Fruit fly (Drosophila melanogaster) whole organism, embryonic: Measurements from ENCODE around the gene CG32036.
A peak's percentile ranks its signal among the peaks of the same experiment; 100 is the strongest.

Source experiments
- Atf6 ChIP-seq: fragments of 200-800 bp; sonication (Bioruptor generic); IDR thresholded peaks from 2 replicates; pipeline ENCODE4 v1.3.6; 2022; ENCODE audit warnings: missing biosample characterization, missing genetic modification characterization
- CG1024 ChIP-seq: fragments of 200-800 bp; sonication (Bioruptor generic); IDR thresholded peaks from 2 replicates; pipeline ENCODE4 v1.3.6; 2022; ENCODE audit warnings: missing biosample characterization, missing genetic modification characterization
- CG10267 ChIP-seq: fragments of 200-800 bp; sonication (Bioruptor generic); optimal IDR thresholded peaks from 2 replicates; lab custom pipeline; 2018; ENCODE audit warnings: missing biosample characterization, mild to moderate bottlenecking, missing genetic modification characterization, moderate library complexity
- CG10274 ChIP-seq: fragments of 200-800 bp; sonication (Bioruptor generic); optimal IDR thresholded peaks from 3 replicates; lab custom pipeline; 2017; ENCODE audit warnings: missing biosample characterization, mild to moderate bottlenecking, missing genetic modification characterization
- CG11696 ChIP-seq: fragments of 200-800 bp; sonication (Bioruptor generic); IDR thresholded peaks from 2 replicates; pipeline ENCODE4 v1.3.6; 2022; ENCODE audit warnings: missing biosample characterization, missing genetic modification characterization
- CG13775 ChIP-seq: fragments of 200-800 bp; sonication (Bioruptor generic); optimal IDR thresholded peaks from 3 replicates; lab custom pipeline; 2017; ENCODE audit warnings: missing biosample characterization, mild to moderate bottlenecking, missing genetic modification characterization
- CG15601 ChIP-seq: fragments of 200-800 bp; sonication (Bioruptor generic); optimal IDR thresholded peaks from 3 replicates; lab custom pipeline; 2019; ENCODE audit warnings: missing biosample characterization, mild to moderate bottlenecking, missing genetic modification characterization, moderate library complexity
- CG15696 ChIP-seq: fragments of 200-800 bp; sonication (Bioruptor generic); optimal IDR thresholded peaks from 2 replicates; lab custom pipeline; 2019; ENCODE audit warnings: missing biosample characterization, mild to moderate bottlenecking, missing genetic modification characterization, moderate library complexity
- CG16815 ChIP-seq: fragments of 200-800 bp; sonication (Bioruptor generic); optimal IDR thresholded peaks from 3 replicates; lab custom pipeline; 2017; ENCODE audit warnings: missing biosample characterization, mild to moderate bottlenecking, missing genetic modification characterization
- CG1792 ChIP-seq: fragments of 200-800 bp; sonication (Bioruptor generic); optimal IDR thresholded peaks from 2 replicates; lab custom pipeline; 2016; ENCODE audit warnings: missing biosample characterization, missing genetic modification characterization
- CG2875 ChIP-seq: fragments of 200-800 bp; sonication (Bioruptor generic); optimal IDR thresholded peaks from 2 replicates; lab custom pipeline; 2017; ENCODE audit warnings: missing biosample characterization, mild to moderate bottlenecking, missing genetic modification characterization, missing genetic modification reagents
- CG30431 ChIP-seq: fragments of 200-800 bp; sonication (Bioruptor generic); optimal IDR thresholded peaks from 2 replicates; lab custom pipeline; 2017; ENCODE audit warnings: missing biosample characterization, missing genetic modification characterization
- CG31224 ChIP-seq: fragments of 200-800 bp; sonication (Bioruptor generic); IDR thresholded peaks from 2 replicates; pipeline ENCODE4 v1.3.6; 2022; ENCODE audit warnings: missing biosample characterization, missing genetic modification characterization
- CG31388 ChIP-seq: fragments of 200-800 bp; sonication (Bioruptor generic); optimal IDR thresholded peaks from 2 replicates; lab custom pipeline; 2016; ENCODE audit warnings: missing biosample characterization, missing genetic modification characterization
- CG31441 ChIP-seq: fragments of 200-800 bp; sonication (Bioruptor generic); IDR thresholded peaks from 2 replicates; pipeline ENCODE4 v1.3.6; 2022; ENCODE audit warnings: missing biosample characterization, missing genetic modification characterization
- CG3847 ChIP-seq: fragments of 200-800 bp; sonication (Bioruptor generic); IDR thresholded peaks from 2 replicates; pipeline ENCODE4 v1.3.6; 2022; ENCODE audit warnings: missing biosample characterization, missing genetic modification characterization
- CG7556 ChIP-seq: fragments of 200-800 bp; sonication (Bioruptor generic); optimal IDR thresholded peaks from 2 replicates; lab custom pipeline; 2017; ENCODE audit warnings: missing biosample characterization, mild to moderate bottlenecking, missing genetic modification characterization
- CG9876 ChIP-seq: fragments of 200-800 bp; sonication (Bioruptor generic); optimal IDR thresholded peaks from 2 replicates; lab custom pipeline; 2016; ENCODE audit warnings: missing biosample characterization, missing genetic modification characterization
- CoRest ChIP-seq: fragments of 200-800 bp; sonication (Bioruptor generic); optimal IDR thresholded peaks from 3 replicates; lab custom pipeline; 2018; ENCODE audit warnings: missing biosample characterization, mild to moderate bottlenecking, missing genetic modification characterization, moderate library complexity
- D19A ChIP-seq: fragments of 200-800 bp; optimal IDR thresholded peaks from 3 replicates; lab custom pipeline; 2019; ENCODE audit warnings: missing biosample characterization, mild to moderate bottlenecking, missing genetic modification characterization, moderate library complexity
- Drgx ChIP-seq: fragments of 200-800 bp; sonication (Bioruptor generic); IDR thresholded peaks from 2 replicates; pipeline ENCODE4 v1.3.6; 2022; ENCODE audit warnings: missing biosample characterization, missing genetic modification characterization
- HmgD ChIP-seq: fragments of 200-800 bp; sonication (Bioruptor generic); optimal IDR thresholded peaks from 3 replicates; lab custom pipeline; 2016; ENCODE audit warnings: missing biosample characterization, missing genetic modification characterization
- Hr51 ChIP-seq, 2 experiments: fragments of 200-800 bp; sonication (Bioruptor generic); optimal IDR thresholded peaks; 2 replicates in 1 of 2; 3 replicates in 1 of 2; lab custom pipeline; 2016 to 2018; ENCODE audit warnings: missing biosample characterization in 2 of 2, missing genetic modification characterization in 2 of 2, mild to moderate bottlenecking in 1 of 2, moderate library complexity in 1 of 2
- Jarid2 ChIP-seq: fragments of 200-800 bp; sonication (Bioruptor generic); optimal IDR thresholded peaks from 3 replicates; lab custom pipeline; 2017; ENCODE audit warnings: mild to moderate bottlenecking, missing biosample characterization, missing genetic modification reagents, missing genetic modification characterization
- Pdp1 ChIP-seq, 2 experiments: fragments of 200-800 bp; sonication (Bioruptor generic); optimal IDR thresholded peaks; 3 replicates each; lab custom pipeline; 2016; ENCODE audit warnings: missing biosample characterization in 2 of 2, missing genetic modification characterization in 2 of 2, mild to moderate bottlenecking in 1 of 2, moderate library complexity in 1 of 2
- Sin3A ChIP-seq: fragments of >200 bp; optimal IDR thresholded peaks from 2 replicates; lab custom pipeline; 2018
- Usf ChIP-seq: fragments of 200-800 bp; sonication (Bioruptor generic); optimal IDR thresholded peaks from 2 replicates; lab custom pipeline; 2017; ENCODE audit warnings: missing genotype, missing biosample characterization, missing genetic modification characterization
- Vsx1 ChIP-seq: fragments of 200-800 bp; sonication (Bioruptor generic); optimal IDR thresholded peaks from 2 replicates; lab custom pipeline; 2017; ENCODE audit warnings: missing biosample characterization, mild to moderate bottlenecking, missing genetic modification characterization, missing genetic modification reagents
- aop ChIP-seq: fragments of 200-800 bp; sonication (Bioruptor generic); IDR thresholded peaks from 2 replicates; pipeline ENCODE4 v1.3.6; 2022; ENCODE audit warnings: missing biosample characterization, missing genetic modification characterization
- ap ChIP-seq: fragments of 200-800 bp; sonication (Bioruptor generic); IDR thresholded peaks from 2 replicates; pipeline ENCODE4 v1.3.6; 2022; ENCODE audit warnings: missing biosample characterization, missing genetic modification characterization
- bsh ChIP-seq, 2 experiments: fragments of 200-800 bp; sonication (Bioruptor generic); optimal IDR thresholded peaks; 2 replicates each; lab custom pipeline; 2017 to 2018; ENCODE audit warnings: mild to moderate bottlenecking in 2 of 2, missing biosample characterization in 2 of 2, missing genetic modification characterization in 2 of 2, moderate library complexity in 1 of 2
- chinmo ChIP-seq: fragments of 200-800 bp; sonication (Bioruptor generic); IDR thresholded peaks from 4 replicates; pipeline ENCODE4 v1.3.6; 2022; ENCODE audit warnings: missing biosample characterization, missing genetic modification characterization; ENCODE audit not compliant: partially characterized antibody
- crc ChIP-seq: fragments of 200-800 bp; sonication (Bioruptor generic); optimal IDR thresholded peaks from 2 replicates; lab custom pipeline; 2016; ENCODE audit warnings: missing biosample characterization, missing genetic modification characterization
- eve ChIP-seq, 2 experiments: fragments of >200 bp; optimal IDR thresholded peaks; 2 replicates each; lab custom pipeline; 2017; ENCODE audit warnings: missing biosample characterization in 2 of 2, missing genetic modification characterization in 2 of 2
- fd64A ChIP-seq: fragments of 200-800 bp; sonication (Bioruptor generic); optimal IDR thresholded peaks from 3 replicates; lab custom pipeline; 2018; ENCODE audit warnings: missing biosample characterization, mild to moderate bottlenecking, missing genetic modification characterization
- ham ChIP-seq: fragments of 200-800 bp; sonication (Bioruptor generic); IDR thresholded peaks from 2 replicates; pipeline ENCODE4 v1.3.6; 2022; ENCODE audit warnings: missing biosample characterization, missing genetic modification characterization
- hkb ChIP-seq, 2 experiments: fragments of 200-800 bp in 1 of 2; fragments of >200 bp in 1 of 2; sonication (Bioruptor generic) in 1 of 2; IDR thresholded peaks in 1 of 2; optimal IDR thresholded peaks in 1 of 2; 2 replicates each; pipeline versions ENCODE4 v1.3.6 to Lab custom; 2017 to 2022; ENCODE audit warnings: missing biosample characterization in 1 of 2, missing genetic modification characterization in 1 of 2
- ken ChIP-seq: fragments of 200-800 bp; sonication (Bioruptor generic); IDR thresholded peaks from 3 replicates; pipeline ENCODE4 v1.3.6; 2022; ENCODE audit warnings: missing biosample characterization, missing genetic modification characterization
- mirr ChIP-seq: fragments of 200-800 bp; sonication (Bioruptor generic); optimal IDR thresholded peaks from 3 replicates; lab custom pipeline; 2018; ENCODE audit warnings: missing biosample characterization, mild to moderate bottlenecking, missing genetic modification characterization
- nerfin-2 ChIP-seq: fragments of 200-800 bp; sonication (Bioruptor generic); IDR thresholded peaks from 2 replicates; pipeline ENCODE4 v1.3.6; 2022; ENCODE audit warnings: missing biosample characterization, missing genetic modification characterization; ENCODE audit not compliant: partially characterized antibody
- ranshi ChIP-seq: fragments of 200-800 bp; sonication (Bioruptor generic); IDR thresholded peaks from 2 replicates; pipeline ENCODE4 v1.3.6; 2022; ENCODE audit warnings: missing biosample characterization, missing genetic modification characterization
- schlank ChIP-seq: fragments of 200-800 bp; sonication (Bioruptor generic); optimal IDR thresholded peaks from 2 replicates; lab custom pipeline; 2018; ENCODE audit warnings: missing biosample characterization, mild to moderate bottlenecking, missing genetic modification characterization
- sima ChIP-seq: fragments of 200-800 bp; sonication (Bioruptor generic); optimal IDR thresholded peaks from 2 replicates; lab custom pipeline; 2016; ENCODE audit warnings: missing biosample characterization, missing genetic modification characterization
- slou ChIP-seq: fragments of 200-800 bp; sonication (Bioruptor generic); optimal IDR thresholded peaks from 3 replicates; lab custom pipeline; 2016; ENCODE audit warnings: missing biosample characterization, missing genetic modification characterization
- stwl ChIP-seq: fragments of 200-800 bp; sonication (Bioruptor generic); optimal IDR thresholded peaks from 3 replicates; lab custom pipeline; 2018; ENCODE audit warnings: missing biosample characterization, mild to moderate bottlenecking, missing genetic modification characterization, moderate library complexity
- wor ChIP-seq: fragments of 200-800 bp; sonication (Bioruptor generic); IDR thresholded peaks from 2 replicates; pipeline ENCODE4 v1.3.6; 2022; ENCODE audit warnings: missing biosample characterization, missing genetic modification characterization
- z ChIP-seq: fragments of 200-800 bp; sonication (Bioruptor generic); IDR thresholded peaks from 3 replicates; pipeline ENCODE4 v1.3.6; 2022; ENCODE audit warnings: missing biosample characterization, missing genetic modification characterization

CG32036 gene

DNA sequence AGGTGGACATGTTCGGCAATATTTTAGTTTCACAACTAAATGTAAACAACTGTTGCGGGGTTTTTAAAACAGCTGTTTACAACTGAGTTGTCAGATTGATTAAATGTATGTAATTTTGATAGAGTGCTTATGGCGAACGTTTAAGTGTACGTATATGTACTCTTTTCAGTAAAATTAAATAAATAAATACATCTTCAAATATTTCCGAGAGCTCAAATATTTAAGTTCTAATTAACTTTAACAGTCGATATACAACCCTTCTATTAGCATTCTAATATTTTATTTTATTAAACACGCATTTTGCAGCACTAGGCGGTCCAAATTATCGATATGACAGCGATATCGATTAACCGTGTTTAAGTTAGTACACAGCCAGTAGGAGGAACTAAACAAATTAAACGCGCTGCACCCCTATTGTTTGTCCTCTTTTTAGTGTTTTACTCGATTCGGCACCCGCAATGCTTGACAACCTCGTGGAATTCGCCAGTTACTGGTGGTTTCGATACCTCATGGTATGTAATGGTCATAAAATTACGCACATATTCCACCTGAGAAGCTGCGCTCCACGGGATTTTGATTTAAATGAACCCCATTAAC lies 37.4 kb downstream of the CG32036 start, which contains the start of the genes CG3448 and ghi (continued):
- TF ChIP-seq CG1792 (GFP tag; lab: Kevin White, UChicago) (no peak), chinmo (GFP tag; lab: Robert Waterston, UW) (peak; percentile 80; the same call in 3 of the 4 replicates), D19A (tag; lab: Kevin White, UChicago) (peak; percentile 45), CG3847 (GFP tag; lab: Robert Waterston, UW) (peak; percentile 49; the same call in 1 of the 2 replicates), CG16815 (no peak), CG2875 (GFP tag; lab: Kevin White, UChicago) (no peak), Vsx1 (GFP tag; lab: Kevin White, UChicago) (peak; percentile 87), Sin3A (lab: Kevin White, UChicago) (no peak), sima (GFP tag; lab: Kevin White, UChicago) (no peak), ap (GFP tag; lab: Robert Waterston, UW) (no peak), stwl (tag; lab: Kevin White, UChicago) (peak; percentile 93), CG10274 (no peak), Jarid2 (no peak), CG31224 (GFP tag; lab: Robert Waterston, UW) (peak; percentile 40), mirr (peak; percentile 59), CG31388 (GFP tag; lab: Kevin White, UChicago) (no peak), CoRest (tag; lab: Kevin White, UChicago) (peak; percentile 54), HmgD (GFP tag; lab: Kevin White, UChicago) (no peak), fd64A (GFP tag; lab: Kevin White, UChicago) (no peak), Drgx (GFP tag; lab: Robert Waterston, UW) (peak; percentile 42), nerfin-2 (GFP tag; lab: Robert Waterston, UW) (peak; percentile 79), CG10267 (tag; lab: Kevin White, UChicago) (peak; percentile 98), Hr51 (GFP tag; optimal IDR thresholded peaks at IDR 0.05; lab: Kevin White, UChicago) (peak in 1 of 2 experiments; percentile 47), CG1024 (GFP tag; lab: Robert Waterston, UW) (no peak), CG13775 (peak; percentile 18), CG9876 (GFP tag; lab: Kevin White, UChicago) (no peak), aop (GFP tag; lab: Robert Waterston, UW) (no peak), wor (GFP tag; lab: Robert Waterston, UW) (no peak), z (GFP tag; lab: Robert Waterston, UW) (no peak), eve (GFP tag; optimal IDR thresholded peaks at IDR 0.05; lab: Kevin White, UChicago) (no peak), schlank (no peak), CG31441 (GFP tag; lab: Robert Waterston, UW) (peak; percentile 77), ranshi (GFP tag; lab: Robert Waterston, UW) (peak; percentile 43; the same call in 1 of the 2 replicates), bsh (GFP tag; optimal IDR thresholded peaks at IDR 0.05; lab: Kevin White, UChicago) (peak in 1 of 2 experiments; percentile 40), CG7556 (GFP tag; lab: Kevin White, UChicago) (peak; percentile 62), crc (GFP tag; lab: Kevin White, UChicago) (no peak), CG11696 (no peak), ham (GFP tag; lab: Robert Waterston, UW) (no peak), CG30431 (GFP tag; lab: Kevin White, UChicago) (no peak), CG15601 (peak; percentile 45), CG15696 (tag; lab: Kevin White, UChicago) (peak; percentile 74), slou (GFP tag; lab: Kevin White, UChicago) (peak; percentile 34), Pdp1 (GFP tag; optimal IDR thresholded peaks at IDR 0.05; lab: Kevin White, UChicago) (peak; percentile 51 to 67), Usf (GFP tag; lab: Kevin White, UChicago) (no peak), Atf6 (no peak), hkb (optimal IDR thresholded peaks at IDR 0.05; lab: Kevin White, UChicago) (no peak), hkb (GFP tag; IDR thresholded peaks at IDR 0.05; lab: Robert Waterston, UW) (peak; percentile 58), ken (GFP tag; lab: Robert Waterston, UW) (no peak)
